Worm (Caenorhabditis elegans) whole organism, L3 larva: Measurements from ENCODE around the gene faah-3.

ENCODE experiments used
- nfya-1 ChIP-seq: sonication (generic microtip); optimal IDR thresholded peaks from 2 replicates; lab custom pipeline; 2017; ENCODE audit warnings: missing genetic modification characterization, mild to moderate bottlenecking, missing compliant biosample characterization, antibody characterized with exemption, moderate library complexity; ENCODE audit not compliant: insufficient read depth
- nhr-25 ChIP-seq: sonication (generic microtip); optimal IDR thresholded peaks from 2 replicates; lab custom pipeline; 2017; ENCODE audit warnings: missing biosample characterization, missing genetic modification characterization
- snpc-4 ChIP-seq: fragments of 150-350 bp; optimal IDR thresholded peaks from 2 replicates; lab custom pipeline; 2014; ENCODE audit warnings: missing biosample characterization, missing genetic modification characterization

DNA sequence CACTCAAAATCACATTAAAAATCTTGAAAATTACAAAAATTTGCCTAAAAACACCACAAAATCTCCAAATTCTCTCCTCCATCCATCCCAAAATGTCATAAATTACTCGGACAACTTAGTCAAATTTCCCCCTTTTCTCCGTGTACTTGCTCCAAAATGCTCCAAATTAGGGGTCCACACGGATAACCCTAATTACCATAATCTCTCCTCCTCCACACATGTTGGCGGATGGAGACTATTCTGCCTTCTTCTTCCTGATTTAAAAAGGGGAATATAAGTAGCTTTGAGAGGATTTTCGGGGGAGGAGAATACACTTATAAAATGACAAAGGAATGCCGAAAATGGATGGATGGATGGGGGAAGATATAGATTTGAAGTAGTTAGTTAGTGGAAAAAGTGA is 16.4 kb upstream of the faah-3 start:
- TF ChIP-seq nfya-1 (tag; lab: Kevin White, UChicago) (no peak), nhr-25 (tag; lab: Kevin White, UChicago) (no peak), snpc-4 (tag; lab: Kevin White, UChicago) (no peak)
